Fruit fly (Drosophila melanogaster) whole organism, embryonic: ENCODE measurements around the gene Fic.

Source experiments
- Bgb ChIP-seq: fragments of 200-800 bp; sonication (Bioruptor generic); IDR thresholded peaks from 2 replicates; pipeline ENCODE4 v1.3.6; 2022; ENCODE audit warnings: missing biosample characterization, missing genetic modification characterization; ENCODE audit not compliant: partially characterized antibody
- CG10543 ChIP-seq: fragments of 200-800 bp; sonication (Bioruptor generic); optimal IDR thresholded peaks from 3 replicates; lab custom pipeline; 2017; ENCODE audit warnings: missing biosample characterization, mild to moderate bottlenecking, missing genetic modification characterization, moderate library complexity
- CG10959 ChIP-seq: fragments of 200-800 bp; sonication (Bioruptor generic); IDR thresholded peaks from 2 replicates; pipeline ENCODE4 v1.3.6; 2022; ENCODE audit warnings: missing biosample characterization, missing genetic modification characterization
- CG11695 ChIP-seq: fragments of 200-800 bp; sonication (Bioruptor generic); IDR thresholded peaks from 3 replicates; pipeline ENCODE4 v1.3.6; 2022; ENCODE audit warnings: missing biosample characterization, missing genetic modification characterization
- CG13287 ChIP-seq: fragments of 200-800 bp; sonication (Bioruptor generic); IDR thresholded peaks from 2 replicates; pipeline ENCODE4 v1.3.6; 2022; ENCODE audit warnings: missing biosample characterization, missing genetic modification characterization; ENCODE audit not compliant: partially characterized antibody
- CG2712 ChIP-seq: fragments of 200-800 bp; optimal IDR thresholded peaks from 3 replicates; lab custom pipeline; 2019; ENCODE audit warnings: missing biosample characterization, mild to moderate bottlenecking, missing genetic modification characterization, moderate library complexity
- CG31224 ChIP-seq: fragments of 200-800 bp; sonication (Bioruptor generic); IDR thresholded peaks from 2 replicates; pipeline ENCODE4 v1.3.6; 2022; ENCODE audit warnings: missing biosample characterization, missing genetic modification characterization
- CG34376 ChIP-seq: fragments of 200-800 bp; sonication (Bioruptor generic); optimal IDR thresholded peaks from 2 replicates; lab custom pipeline; 2018; ENCODE audit warnings: missing biosample characterization, mild to moderate bottlenecking, missing genetic modification characterization
- CG3995 ChIP-seq: fragments of 200-800 bp; sonication (Bioruptor generic); optimal IDR thresholded peaks from 3 replicates; lab custom pipeline; 2016; ENCODE audit warnings: missing biosample characterization, missing genetic modification characterization
- CG8478 ChIP-seq: fragments of >200 bp; optimal IDR thresholded peaks from 2 replicates; lab custom pipeline; 2018
- Deaf1 ChIP-seq: fragments of 200-800 bp; optimal IDR thresholded peaks from 3 replicates; lab custom pipeline; 2019; ENCODE audit warnings: missing biosample characterization, mild to moderate bottlenecking, missing genetic modification characterization, moderate library complexity
- Ets97D ChIP-seq: fragments of 200-800 bp; sonication (Bioruptor generic); optimal IDR thresholded peaks from 3 replicates; lab custom pipeline; 2016; ENCODE audit warnings: missing biosample characterization, missing genetic modification characterization
- HLH54F ChIP-seq: fragments of 200-800 bp; sonication (Bioruptor generic); optimal IDR thresholded peaks from 3 replicates; lab custom pipeline; 2016; ENCODE audit warnings: missing biosample characterization, missing genetic modification characterization
- Hmr ChIP-seq: fragments of 200-800 bp; sonication (Bioruptor generic); optimal IDR thresholded peaks from 3 replicates; lab custom pipeline; 2017; ENCODE audit warnings: mild to moderate bottlenecking, missing biosample characterization, missing genetic modification reagents, missing genetic modification characterization
- Hr78 ChIP-seq, 2 experiments: fragments of 200-800 bp in 1 of 2; fragments of >200 bp in 1 of 2; sonication (Bioruptor generic) in 1 of 2; optimal IDR thresholded peaks; 2 replicates each; lab custom pipeline; 2017 to 2019; ENCODE audit warnings: missing biosample characterization in 2 of 2, missing genetic modification characterization in 2 of 2, mild to moderate bottlenecking in 1 of 2, moderate library complexity in 1 of 2
- Jarid2 ChIP-seq: fragments of 200-800 bp; sonication (Bioruptor generic); optimal IDR thresholded peaks from 3 replicates; lab custom pipeline; 2017; ENCODE audit warnings: mild to moderate bottlenecking, missing biosample characterization, missing genetic modification reagents, missing genetic modification characterization
- Mad ChIP-seq: fragments of 200-800 bp; sonication (Bioruptor generic); optimal IDR thresholded peaks from 2 replicates; lab custom pipeline; 2016; ENCODE audit warnings: missing biosample characterization, missing genetic modification characterization
- Med ChIP-seq: fragments of 200-800 bp; sonication (Bioruptor generic); peaks from one replicate; lab custom pipeline; 2016; ENCODE audit warnings: missing biosample characterization, missing genetic modification characterization, mild to moderate bottlenecking, inconsistent platforms, moderate library complexity
- Oli ChIP-seq: fragments of 200-800 bp; sonication (Bioruptor generic); optimal IDR thresholded peaks from 2 replicates; lab custom pipeline; 2018; ENCODE audit warnings: missing biosample characterization, mild to moderate bottlenecking, missing genetic modification characterization, moderate library complexity
- Pdp1 ChIP-seq, 2 experiments: fragments of 200-800 bp; sonication (Bioruptor generic); optimal IDR thresholded peaks; 3 replicates each; lab custom pipeline; 2016; ENCODE audit warnings: missing biosample characterization in 2 of 2, missing genetic modification characterization in 2 of 2, mild to moderate bottlenecking in 1 of 2, moderate library complexity in 1 of 2
- Six4 ChIP-seq: fragments of 200-800 bp; sonication (Bioruptor generic); optimal IDR thresholded peaks from 2 replicates; lab custom pipeline; 2016; ENCODE audit warnings: missing biosample characterization, missing genetic modification characterization
- Taf1 ChIP-seq: fragments of 200-800 bp; sonication (Bioruptor generic); IDR thresholded peaks from 2 replicates; pipeline ENCODE4 v1.3.6; 2022; ENCODE audit warnings: missing biosample characterization, missing genetic modification characterization
- Trl ChIP-seq, 3 experiments: fragments of >200 bp in 2 of 3; fragments of 200-800 bp in 1 of 3; sonication (Bioruptor generic) in 1 of 3; optimal IDR thresholded peaks; 2 replicates in 1 of 3; 3 replicates in 2 of 3; lab custom pipeline; 2016 to 2017; ENCODE audit warnings: missing biosample characterization in 1 of 3, missing genetic modification characterization in 1 of 3
- bsh ChIP-seq, 2 experiments: fragments of 200-800 bp; sonication (Bioruptor generic); optimal IDR thresholded peaks; 2 replicates each; lab custom pipeline; 2017 to 2018; ENCODE audit warnings: mild to moderate bottlenecking in 2 of 2, missing biosample characterization in 2 of 2, missing genetic modification characterization in 2 of 2, moderate library complexity in 1 of 2
- btn ChIP-seq: fragments of 200-800 bp; sonication (Bioruptor generic); optimal IDR thresholded peaks from 2 replicates; lab custom pipeline; 2016; ENCODE audit warnings: missing biosample characterization, missing genetic modification characterization
- chinmo ChIP-seq: fragments of 200-800 bp; sonication (Bioruptor generic); IDR thresholded peaks from 4 replicates; pipeline ENCODE4 v1.3.6; 2022; ENCODE audit warnings: missing biosample characterization, missing genetic modification characterization; ENCODE audit not compliant: partially characterized antibody
- ci ChIP-seq: fragments of 200-800 bp; sonication (Bioruptor generic); IDR thresholded peaks from 3 replicates; pipeline ENCODE4 v1.3.6; 2022; ENCODE audit warnings: missing biosample characterization, missing genetic modification characterization
- cwo ChIP-seq: fragments of 200-800 bp; sonication (Bioruptor generic); optimal IDR thresholded peaks from 3 replicates; lab custom pipeline; 2017; ENCODE audit warnings: missing biosample characterization, missing genetic modification characterization, mild to moderate bottlenecking, moderate library complexity, missing genetic modification reagents
- en ChIP-seq: fragments of 200-800 bp; sonication (Bioruptor generic); optimal IDR thresholded peaks from 2 replicates; lab custom pipeline; 2016; ENCODE audit warnings: missing biosample characterization, missing genetic modification characterization
- exex ChIP-seq: fragments of 200-800 bp; sonication (Bioruptor generic); optimal IDR thresholded peaks from 4 replicates; lab custom pipeline; 2018; ENCODE audit warnings: missing biosample characterization, mild to moderate bottlenecking, missing genetic modification characterization, moderate library complexity
- gcm ChIP-seq: fragments of 200-800 bp; sonication (Bioruptor generic); optimal IDR thresholded peaks from 2 replicates; lab custom pipeline; 2019; ENCODE audit warnings: missing biosample characterization, mild to moderate bottlenecking, missing genetic modification characterization, moderate library complexity
- gem ChIP-seq: fragments of 200-800 bp; sonication (Bioruptor generic); optimal IDR thresholded peaks from 2 replicates; lab custom pipeline; 2019; ENCODE audit warnings: missing biosample characterization, mild to moderate bottlenecking, missing genetic modification characterization, moderate library complexity
- ind ChIP-seq: fragments of 200-800 bp; sonication (Bioruptor generic); optimal IDR thresholded peaks from 3 replicates; lab custom pipeline; 2016; ENCODE audit warnings: missing biosample characterization, missing genetic modification characterization
- jumu ChIP-seq: fragments of 200-800 bp; sonication (Bioruptor generic); optimal IDR thresholded peaks from 3 replicates; lab custom pipeline; 2016; ENCODE audit warnings: missing biosample characterization, missing genetic modification characterization
- mirr ChIP-seq: fragments of 200-800 bp; sonication (Bioruptor generic); optimal IDR thresholded peaks from 3 replicates; lab custom pipeline; 2018; ENCODE audit warnings: missing biosample characterization, mild to moderate bottlenecking, missing genetic modification characterization
- org-1 ChIP-seq: fragments of 200-800 bp; sonication (Bioruptor generic); optimal IDR thresholded peaks from 2 replicates; lab custom pipeline; 2017; ENCODE audit warnings: missing biosample characterization, missing genetic modification characterization
- repo ChIP-seq: fragments of 200-800 bp; sonication (Bioruptor generic); optimal IDR thresholded peaks from 2 replicates; lab custom pipeline; 2016; ENCODE audit warnings: missing biosample characterization, missing genetic modification characterization
- row ChIP-seq: fragments of 200-800 bp; sonication (Bioruptor generic); IDR thresholded peaks from 3 replicates; pipeline ENCODE4 v1.3.6; 2022; ENCODE audit warnings: missing biosample characterization, missing genetic modification characterization
- salm ChIP-seq: fragments of 200-800 bp; sonication (Bioruptor generic); optimal IDR thresholded peaks from 2 replicates; lab custom pipeline; 2018; ENCODE audit warnings: missing biosample characterization, mild to moderate bottlenecking, missing genetic modification characterization
- sd ChIP-seq: fragments of 200-800 bp; sonication (Bioruptor generic); optimal IDR thresholded peaks from 3 replicates; lab custom pipeline; 2018; ENCODE audit warnings: missing biosample characterization, mild to moderate bottlenecking, missing genetic modification characterization, moderate library complexity
- sens ChIP-seq: fragments of 200-800 bp; sonication (Bioruptor generic); peaks from one replicate; lab custom pipeline; 2016; ENCODE audit warnings: missing biosample characterization, missing genetic modification characterization
- ssp ChIP-seq: fragments of 200-800 bp; sonication (Bioruptor generic); IDR thresholded peaks from 2 replicates; pipeline ENCODE4 v1.3.6; 2022; ENCODE audit warnings: missing biosample characterization, missing genetic modification characterization
- sug ChIP-seq: fragments of 200-800 bp; optimal IDR thresholded peaks from 2 replicates; lab custom pipeline; 2019; ENCODE audit warnings: missing biosample characterization, mild to moderate bottlenecking, missing genetic modification characterization, moderate library complexity
- unc-4 ChIP-seq: fragments of 200-800 bp; sonication (Bioruptor generic); IDR thresholded peaks from 2 replicates; pipeline ENCODE4 v1.3.6; 2022; ENCODE audit warnings: missing biosample characterization, missing genetic modification characterization; ENCODE audit not compliant: partially characterized antibody

Fic gene

DNA sequence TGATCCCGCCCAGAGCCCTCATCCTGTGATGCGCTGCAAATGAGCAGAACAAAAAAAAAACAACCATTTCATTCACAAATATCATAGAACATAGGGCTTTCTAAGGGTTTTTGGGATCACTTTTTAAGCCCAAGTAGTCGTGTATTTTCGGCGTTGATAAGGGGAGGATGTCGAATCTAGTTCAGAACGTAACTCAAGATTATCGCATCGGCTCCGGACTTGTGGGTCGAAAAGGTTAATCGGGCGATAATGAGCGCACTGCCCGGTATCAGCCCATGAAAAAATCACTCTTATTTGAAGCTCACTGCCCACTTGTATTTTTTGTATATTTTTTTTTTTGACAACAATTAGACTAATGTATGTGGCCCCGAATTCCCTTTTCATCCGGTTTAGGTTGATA is 1.6 kb upstream of the Fic start:
- TF ChIP-seq CG34376 (peak; percentile 31), CG8478 (lab: Kevin White, UChicago) (no peak)

DNA sequence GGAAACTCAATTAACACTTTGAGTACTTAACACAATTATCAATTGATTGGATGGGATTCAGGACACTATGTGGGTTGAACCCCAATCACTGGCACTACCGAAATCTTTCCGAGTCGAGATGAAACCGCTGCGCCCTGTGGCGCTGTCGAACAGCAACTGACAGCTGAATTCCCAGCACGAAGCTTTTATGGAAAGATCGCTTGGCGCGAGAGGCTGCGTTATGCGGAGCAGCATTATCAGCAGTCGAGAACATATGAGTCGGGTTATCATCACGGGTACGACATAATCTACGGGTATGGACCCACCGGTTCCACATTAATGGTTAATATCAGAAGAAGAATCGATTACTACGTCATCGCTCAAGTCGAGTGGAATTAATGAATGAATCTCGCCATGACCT is 988 bp upstream of the Fic start, which contains the start of gene Tig:
Gene Tig, minus strand, starts transcription at position 163 of the 400 bp plus-strand sequence.
- peak; percentile 62 for TF ChIP-seq sug (tag; lab: Kevin White, UChicago)
- TF ChIP-seq CG11695 (GFP tag; lab: Robert Waterston, UW), result no peak
- TF ChIP-seq sens (GFP tag; lab: Kevin White, UChicago), result peak; percentile 42
- peak; percentile 55 for TF ChIP-seq CG31224 (GFP tag; lab: Robert Waterston, UW)
- TF ChIP-seq Bgb (GFP tag; lab: Robert Waterston, UW), result 0 out of 2 replicates have a peak, but pooled peaks have one; percentile 14
- no peak for TF ChIP-seq Ets97D
- TF ChIP-seq ci, result peak; percentile 20; the same call in 1 of the 3 replicates
- peak in 1 of 2 experiments; percentile 51 for TF ChIP-seq Hr78 (GFP tag; optimal IDR thresholded peaks at IDR 0.05; lab: Kevin White, UChicago)
- TF ChIP-seq HLH54F (GFP tag; lab: Kevin White, UChicago), result no peak
- no peak for TF ChIP-seq Hmr (GFP tag; lab: Kevin White, UChicago)
- TF ChIP-seq CG34376, result peak; percentile 76
- peak in 1 of 2 experiments; percentile 58 for TF ChIP-seq Pdp1 (GFP tag; optimal IDR thresholded peaks at IDR 0.05; lab: Kevin White, UChicago)
- TF ChIP-seq mirr (GFP tag; lab: Kevin White, UChicago), result peak; percentile 39
- 0 out of 4 replicates have a peak, but pooled peaks have one; percentile 62 for TF ChIP-seq chinmo (GFP tag; lab: Robert Waterston, UW)
- TF ChIP-seq gem (tag; lab: Kevin White, UChicago), result no peak
- peak; percentile 26 for TF ChIP-seq Jarid2
- TF ChIP-seq ssp (GFP tag; lab: Robert Waterston, UW), result no peak
- TF ChIP-seq btn (GFP tag; lab: Kevin White, UChicago), result no peak
- TF ChIP-seq row, result no peak
- TF ChIP-seq Taf1 (GFP tag; lab: Robert Waterston, UW), result no peak
- peak; percentile 63 for TF ChIP-seq Deaf1 (tag; lab: Kevin White, UChicago)
- peak; percentile 52 for TF ChIP-seq CG10543 (GFP tag; lab: Kevin White, UChicago)
- TF ChIP-seq gcm (GFP tag; lab: Kevin White, UChicago), result peak; percentile 42
- no peak for TF ChIP-seq en
- peak; percentile 62 for TF ChIP-seq Med (GFP tag; lab: Kevin White, UChicago)
- no peak for TF ChIP-seq Trl (optimal IDR thresholded peaks at IDR 0.05; lab: Kevin White, UChicago)
- no peak for TF ChIP-seq Trl (GFP tag; optimal IDR thresholded peaks at IDR 0.05; lab: Kevin White, UChicago)
- TF ChIP-seq ind (GFP tag; lab: Kevin White, UChicago), result no peak

DNA sequence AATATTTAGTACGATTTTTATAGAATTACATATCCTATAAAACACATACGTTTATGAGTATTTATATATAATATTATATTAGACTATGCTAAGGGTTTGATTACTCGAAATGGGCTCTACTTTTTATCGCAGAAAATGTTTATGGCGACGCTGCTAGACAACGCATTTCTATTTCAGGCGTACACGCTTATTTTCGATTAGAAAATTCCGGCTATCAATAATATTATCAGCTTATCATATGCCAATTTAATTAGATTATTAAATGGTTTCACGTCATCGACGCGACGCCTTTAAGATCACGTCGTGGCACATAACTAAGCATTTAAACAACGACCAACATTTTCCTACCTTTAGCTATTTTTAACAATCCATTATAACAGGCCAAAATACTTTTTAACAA is 2.2 kb downstream of the Fic start:
- TF ChIP-seq exex (tag; lab: Kevin White, UChicago), result peak; percentile 95
- TF ChIP-seq CG34376, result peak; percentile 40
- peak; percentile 37 for TF ChIP-seq sd (tag; lab: Kevin White, UChicago)
- no peak for TF ChIP-seq CG13287 (GFP tag; lab: Robert Waterston, UW)
- TF ChIP-seq mirr (GFP tag; lab: Kevin White, UChicago), result peak; percentile 40

DNA sequence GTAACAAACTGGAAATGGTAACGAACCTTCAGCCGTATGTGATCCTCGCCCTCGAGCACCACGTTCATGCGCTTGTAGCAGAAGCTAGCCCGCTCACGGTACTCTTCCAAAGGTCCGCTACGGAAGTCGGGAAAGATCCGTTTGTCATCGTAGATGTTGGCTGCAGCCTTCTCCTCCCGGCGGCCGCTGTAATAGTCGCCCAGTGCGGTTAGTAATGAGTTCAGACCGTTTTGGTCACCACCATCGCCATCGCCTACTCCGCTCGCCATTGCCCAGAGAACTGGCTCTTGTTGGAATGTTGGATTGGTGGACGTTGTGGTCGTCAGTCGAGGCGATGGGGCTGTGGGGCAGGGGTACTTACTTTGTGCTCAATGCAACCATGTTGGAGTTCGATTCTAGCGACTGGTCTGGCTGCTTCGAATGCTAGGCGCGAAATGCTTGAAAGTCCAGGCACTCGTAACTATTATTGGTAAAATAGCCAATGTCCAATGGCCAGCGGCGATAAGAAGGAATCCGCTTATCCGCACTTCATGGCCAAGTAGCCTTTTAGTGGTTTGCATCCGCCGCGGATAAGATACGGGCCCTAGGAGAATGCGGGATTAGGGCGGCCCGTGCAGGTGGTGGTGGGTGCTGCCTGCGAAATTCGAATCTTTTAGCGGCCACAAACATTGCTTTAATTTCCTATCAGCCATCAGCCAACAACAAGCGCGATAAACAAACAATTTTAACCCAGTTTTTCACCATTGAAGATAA is 23.6 kb downstream of the Fic start:
- no peak for TF ChIP-seq CG3995
- TF ChIP-seq CG10959 (GFP tag; lab: Robert Waterston, UW), result no peak
- TF ChIP-seq cwo (GFP tag; lab: Kevin White, UChicago), result no peak
- TF ChIP-seq salm, result no peak
- TF ChIP-seq Mad (GFP tag; lab: Kevin White, UChicago), result no peak
- TF ChIP-seq jumu (GFP tag; lab: Kevin White, UChicago), result no peak
- TF ChIP-seq Oli (tag; lab: Kevin White, UChicago), result no peak
- no peak for TF ChIP-seq Six4 (GFP tag; lab: Kevin White, UChicago)
- no peak for TF ChIP-seq bsh (GFP tag; optimal IDR thresholded peaks at IDR 0.05; lab: Kevin White, UChicago)
- no peak for TF ChIP-seq CG2712 (tag; lab: Kevin White, UChicago)
- peak; percentile 88 for TF ChIP-seq sug (tag; lab: Kevin White, UChicago)
- TF ChIP-seq org-1 (GFP tag; lab: Kevin White, UChicago), result no peak
- no peak for TF ChIP-seq unc-4 (GFP tag; lab: Robert Waterston, UW)
- TF ChIP-seq repo (GFP tag; lab: Kevin White, UChicago), result no peak
- TF ChIP-seq Bgb (GFP tag; lab: Robert Waterston, UW), result peak; percentile 10; the same call in 1 of the 2 replicates
